Fruit fly (Drosophila melanogaster): ENCODE measurements around the gene sicily.
A peak's percentile ranks its signal among the peaks of the same experiment; 100 is the strongest.

- no peak for TF ChIP-seq Lpt (GFP tag; optimal IDR thresholded peaks at IDR 0.05)
- peak; percentile 36 for TF ChIP-seq CG15336 (GFP tag; IDR thresholded peaks at IDR 0.05)
- TF ChIP-seq CG6163 (GFP tag; IDR thresholded peaks at IDR 0.05), result 0 out of 3 replicates have a peak, but pooled peaks have one; percentile 24
- no peak for TF ChIP-seq CG16779 (tag; optimal IDR thresholded peaks at IDR 0.05)
- TF ChIP-seq CG32006 (GFP tag; optimal IDR thresholded peaks at IDR 0.05), result no peak
- no peak for TF ChIP-seq CG34406 (GFP tag; optimal IDR thresholded peaks at IDR 0.05)
- TF ChIP-seq Eip78C (GFP tag), result peak; percentile 68
- no peak for TF ChIP-seq eg (GFP tag; IDR thresholded peaks at IDR 0.05)
These were observed 45.3 kb upstream of the sicily start, which contains the start of gene CG15740 for dm6 chrX:11846049-11846718.
